Worm (Caenorhabditis elegans) whole organism, L1 larva: Measurements from ENCODE around the gene T26C12.2.

ENCODE experiments used
- C04F5.9 ChIP-seq: sonication (generic microtip); optimal IDR thresholded peaks from 2 replicates; lab custom pipeline; 2016; ENCODE audit warnings: missing genetic modification characterization, missing compliant biosample characterization
- F16B12.6 ChIP-seq: fragments of 150-350 bp; optimal IDR thresholded peaks from 2 replicates; lab custom pipeline; 2014; ENCODE audit warnings: missing biosample characterization, missing genetic modification characterization
- aha-1 ChIP-seq: fragments of 150-350 bp; optimal IDR thresholded peaks from 2 replicates; lab custom pipeline; 2014; ENCODE audit warnings: missing biosample characterization, missing genetic modification characterization
- alr-1 ChIP-seq: fragments of 200-800 bp; sonication (Bioruptor generic); optimal IDR thresholded peaks from 2 replicates; lab custom pipeline; 2018; ENCODE audit warnings: borderline replicate concordance, mild to moderate bottlenecking, missing genetic modification characterization, missing compliant biosample characterization
- aly-2 ChIP-seq: fragments of 150-350 bp; optimal IDR thresholded peaks from 2 replicates; lab custom pipeline; 2014; ENCODE audit warnings: missing biosample characterization, missing genetic modification characterization
- ama-1 ChIP-seq: fragments of 150-350 bp; optimal IDR thresholded peaks from 2 replicates; lab custom pipeline; 2014
- blmp-1 ChIP-seq: fragments of 150-350 bp; optimal IDR thresholded peaks from 2 replicates; lab custom pipeline; 2014; ENCODE audit warnings: missing biosample characterization, missing genetic modification characterization
- ceh-82 ChIP-seq, 3 experiments: fragments of 150-350 bp in 1 of 3; sonication (generic microtip) in 2 of 3; optimal IDR thresholded peaks; 2 replicates each; lab custom pipeline; 2014 to 2017; ENCODE audit warnings: missing biosample characterization in 3 of 3, missing genetic modification characterization in 3 of 3
- ceh-88 ChIP-seq: fragments of 200-800 bp; sonication (Bioruptor generic); IDR thresholded peaks from 2 replicates; pipeline ENCODE4 v1.3.6; 2022; ENCODE audit warnings: missing genetic modification characterization, missing compliant biosample characterization
- ceh-90 ChIP-seq: sonication (generic microtip); optimal IDR thresholded peaks from 2 replicates; lab custom pipeline; 2016; ENCODE audit warnings: missing genetic modification characterization, missing compliant biosample characterization
- dsc-1 ChIP-seq: sonication (generic microtip); optimal IDR thresholded peaks from 2 replicates; lab custom pipeline; 2016; ENCODE audit warnings: mild to moderate bottlenecking, missing genetic modification characterization, missing compliant biosample characterization
- efl-1 ChIP-seq, 4 experiments: fragments of 150-350 bp; optimal IDR thresholded peaks in 3 of 4; peaks in 1 of 4; 1 replicate in 1 of 4; 2 replicates in 3 of 4; lab custom pipeline; 2014; ENCODE audit warnings: missing biosample characterization in 2 of 4, missing genetic modification characterization in 2 of 4, missing genetic modification reagents in 2 of 4
- elt-2 ChIP-seq: sonication (generic microtip); optimal IDR thresholded peaks from 2 replicates; lab custom pipeline; 2016; ENCODE audit warnings: missing genetic modification characterization, mild to moderate bottlenecking, inconsistent platforms, missing compliant biosample characterization, missing genetic modification reagents
- elt-3 ChIP-seq, 6 experiments: fragments of 150-350 bp in 1 of 6; sonication (generic microtip); optimal IDR thresholded peaks; 2 replicates each; lab custom pipeline; 2017 to 2018; ENCODE audit warnings: missing biosample characterization in 6 of 6, missing genetic modification characterization in 6 of 6, inconsistent platforms in 1 of 6
- fkh-8 ChIP-seq: sonication (generic microtip); optimal IDR thresholded peaks from 2 replicates; lab custom pipeline; 2016; ENCODE audit warnings: mild to moderate bottlenecking, missing genetic modification characterization, missing compliant biosample characterization
- fos-1 ChIP-seq: fragments of 150-350 bp; optimal IDR thresholded peaks from 2 replicates; lab custom pipeline; 2014; ENCODE audit warnings: missing biosample characterization, missing genetic modification characterization
- isw-1 ChIP-seq: fragments of 200-800 bp; sonication (Bioruptor generic); IDR thresholded peaks from 2 replicates; pipeline ENCODE4 v1.3.6; 2022; ENCODE audit warnings: missing genetic modification characterization, missing compliant biosample characterization
- lin-13 ChIP-seq: fragments of 150-350 bp; optimal IDR thresholded peaks from 2 replicates; lab custom pipeline; 2014; ENCODE audit warnings: missing biosample characterization, missing genetic modification reagents, missing genetic modification characterization
- lin-14 ChIP-seq: fragments of 200-800 bp; sonication (Bioruptor generic); optimal IDR thresholded peaks from 2 replicates; lab custom pipeline; 2018; ENCODE audit warnings: mild to moderate bottlenecking, missing genetic modification characterization, moderate library complexity, missing compliant biosample characterization
- lin-35 ChIP-seq, 2 experiments: fragments of 150-350 bp; optimal IDR thresholded peaks; 2 replicates each; lab custom pipeline; 2014; ENCODE audit warnings: missing biosample characterization in 2 of 2, missing genetic modification characterization in 2 of 2, missing genetic modification reagents in 2 of 2
- lir-3 ChIP-seq: sonication (generic microtip); optimal IDR thresholded peaks from 2 replicates; lab custom pipeline; 2016; ENCODE audit warnings: mild to moderate bottlenecking, missing genetic modification characterization, moderate library complexity, missing compliant biosample characterization; ENCODE audit not compliant: poor library complexity
- lsy-2 ChIP-seq, 2 experiments: fragments of 150-350 bp; optimal IDR thresholded peaks; 2 replicates each; lab custom pipeline; 2014; ENCODE audit warnings: missing biosample characterization in 2 of 2, missing genetic modification characterization in 2 of 2
- mab-9 ChIP-seq: fragments of 200-800 bp; sonication (Bioruptor generic); IDR thresholded peaks from 2 replicates; pipeline ENCODE4 v1.3.6; 2022; ENCODE audit warnings: missing genetic modification reagents, missing genetic modification characterization, missing compliant biosample characterization
- mef-2 ChIP-seq: fragments of 150-350 bp; optimal IDR thresholded peaks from 2 replicates; lab custom pipeline; 2014; ENCODE audit warnings: missing biosample characterization, missing genetic modification characterization
- mep-1 ChIP-seq: fragments of 150-350 bp; optimal IDR thresholded peaks from 2 replicates; lab custom pipeline; 2014; ENCODE audit warnings: missing biosample characterization, missing genetic modification characterization
- nhr-47 ChIP-seq: sonication (generic microtip); optimal IDR thresholded peaks from 2 replicates; lab custom pipeline; 2016; ENCODE audit warnings: mild to moderate bottlenecking, missing genetic modification characterization, moderate library complexity, missing compliant biosample characterization
- nhr-71 ChIP-seq: sonication (generic microtip); optimal IDR thresholded peaks from 2 replicates; lab custom pipeline; 2016; ENCODE audit warnings: mild to moderate bottlenecking, missing genetic modification characterization, moderate library complexity, missing compliant biosample characterization
- nhr-77 ChIP-seq: fragments of 150-350 bp; optimal IDR thresholded peaks from 2 replicates; lab custom pipeline; 2014; ENCODE audit warnings: missing biosample characterization, missing genetic modification characterization
- nhr-85 ChIP-seq: sonication (generic microtip); peaks from one replicate; lab custom pipeline; 2016; ENCODE audit warnings: missing genetic modification characterization, inconsistent platforms, missing compliant biosample characterization
- nhr-90 ChIP-seq: sonication (generic microtip); optimal IDR thresholded peaks from 2 replicates; lab custom pipeline; 2016; ENCODE audit warnings: mild to moderate bottlenecking, missing genetic modification characterization, missing compliant biosample characterization; ENCODE audit not compliant: poor library complexity
- pag-3 ChIP-seq: sonication (generic microtip); optimal IDR thresholded peaks from 2 replicates; lab custom pipeline; 2017; ENCODE audit warnings: missing genetic modification characterization, mild to moderate bottlenecking, missing compliant biosample characterization, antibody characterized with exemption, borderline replicate concordance; ENCODE audit not compliant: insufficient read depth
- pqm-1 ChIP-seq: sonication (generic microtip); optimal IDR thresholded peaks from 3 replicates; lab custom pipeline; 2017; ENCODE audit warnings: missing biosample characterization, missing genetic modification characterization
- rnt-1 ChIP-seq: sonication (generic microtip); optimal IDR thresholded peaks from 2 replicates; lab custom pipeline; 2016; ENCODE audit warnings: mild to moderate bottlenecking, missing genetic modification characterization, moderate library complexity, missing compliant biosample characterization
- skn-1 ChIP-seq: fragments of 150-350 bp; optimal IDR thresholded peaks from 2 replicates; lab custom pipeline; 2014; ENCODE audit warnings: missing biosample characterization, missing genetic modification characterization
- snpc-4 ChIP-seq: fragments of 150-350 bp; optimal IDR thresholded peaks from 2 replicates; lab custom pipeline; 2014; ENCODE audit warnings: missing biosample characterization, missing genetic modification characterization
- snu-23 ChIP-seq: sonication (generic microtip); optimal IDR thresholded peaks from 2 replicates; lab custom pipeline; 2016; ENCODE audit warnings: missing genetic modification characterization, missing compliant biosample characterization
- sox-4 ChIP-seq: sonication (generic microtip); optimal IDR thresholded peaks from 2 replicates; lab custom pipeline; 2016; ENCODE audit warnings: missing genetic modification characterization, missing compliant biosample characterization
- sptf-1 ChIP-seq: fragments of 150-350 bp; optimal IDR thresholded peaks from 2 replicates; lab custom pipeline; 2014; ENCODE audit warnings: missing biosample characterization, missing genetic modification characterization
- swsn-7 ChIP-seq: sonication (generic microtip); optimal IDR thresholded peaks from 2 replicates; lab custom pipeline; 2016; ENCODE audit warnings: missing genetic modification characterization, missing compliant biosample characterization
- tlp-1 ChIP-seq: fragments of 150-350 bp; optimal IDR thresholded peaks from 2 replicates; lab custom pipeline; 2014; ENCODE audit warnings: missing biosample characterization, missing genetic modification characterization
- unc-130 ChIP-seq: fragments of 150-350 bp; optimal IDR thresholded peaks from 2 replicates; lab custom pipeline; 2017; ENCODE audit warnings: missing biosample characterization, missing genetic modification characterization, inconsistent platforms
- unc-86 ChIP-seq: sonication (generic microtip); optimal IDR thresholded peaks from 2 replicates; lab custom pipeline; 2016; ENCODE audit warnings: missing genetic modification characterization, missing compliant biosample characterization

Gene T26C12.2

ce11 chrIV:3258528-3258927 is 7.0 kb downstream of the T26C12.2 start, which contains the start of gene T26C12.1:
Gene T26C12.1 (plus strand): TSS chrIV:3258910.
- TF ChIP-seq elt-2 (tag; lab: Kevin White, UChicago) (peak; percentile 41), nhr-90 (tag; lab: Kevin White, UChicago) (peak; percentile 19), mep-1 (tag; lab: Kevin White, UChicago) (no peak), efl-1 (optimal IDR thresholded peaks at IDR 0.05; lab: Kevin White, UChicago) (no peak), efl-1 (GFP tag; optimal IDR thresholded peaks at IDR 0.05 in 1 of 2; lab: Kevin White, UChicago) (peak in 1 of 2 experiments; percentile 14)

ce11 chrIV:3256866-3257265 is 8.7 kb downstream of the T26C12.2 start:
- TF ChIP-seq sptf-1 (no peak), efl-1 (optimal IDR thresholded peaks at IDR 0.05; lab: Kevin White, UChicago) (no peak), efl-1 (GFP tag; optimal IDR thresholded peaks at IDR 0.05 in 1 of 2; lab: Kevin White, UChicago) (no peak), nhr-85 (tag; lab: Kevin White, UChicago) (peak; percentile 37), skn-1 (tag; lab: Kevin White, UChicago) (no peak), elt-3 (tag; optimal IDR thresholded peaks at IDR 0.05; lab: Kevin White, UChicago) (peak in 2 of 6 experiments; percentile 16 to 41), tlp-1 (tag; lab: Kevin White, UChicago) (no peak), nhr-90 (tag; lab: Kevin White, UChicago) (no peak), lin-35 (GFP tag; optimal IDR thresholded peaks at IDR 0.05; lab: Kevin White, UChicago) (peak in 1 of 2 experiments; percentile 9), ama-1 (lab: Kevin White, UChicago) (no peak), sox-4 (no peak), aha-1 (tag; lab: Kevin White, UChicago) (no peak), nhr-71 (no peak), mef-2 (tag; lab: Kevin White, UChicago) (no peak), alr-1 (tag; lab: Kevin White, UChicago) (no peak), unc-130 (no peak), nhr-77 (no peak), lin-14 (peak; percentile 49), lin-13 (GFP tag; lab: Kevin White, UChicago) (no peak), unc-86 (tag; lab: Kevin White, UChicago) (no peak), blmp-1 (tag; lab: Kevin White, UChicago) (peak; percentile 56), rnt-1 (no peak), pag-3 (tag; lab: Kevin White, UChicago) (no peak), lsy-2 (tag; optimal IDR thresholded peaks at IDR 0.05; lab: Kevin White, UChicago) (no peak), snu-23 (GFP tag; lab: Kevin White, UChicago) (peak; percentile 6), ceh-82 (tag; optimal IDR thresholded peaks at IDR 0.05; lab: Kevin White, UChicago) (no peak), mab-9 (no peak), F16B12.6 (tag; lab: Kevin White, UChicago) (no peak), fos-1 (tag; lab: Kevin White, UChicago) (no peak), pqm-1 (no peak), fkh-8 (tag; lab: Kevin White, UChicago) (no peak), snpc-4 (no peak), ceh-90 (tag; lab: Kevin White, UChicago) (no peak), ceh-88 (GFP tag; lab: Robert Waterston, UW) (no peak), C04F5.9 (no peak), isw-1 (GFP tag; lab: Robert Waterston, UW) (no peak), dsc-1 (tag; lab: Kevin White, UChicago) (no peak), swsn-7 (no peak), aly-2 (tag; lab: Kevin White, UChicago) (no peak), lir-3 (tag; lab: Kevin White, UChicago) (no peak), nhr-47 (no peak)
